Worm (Caenorhabditis elegans) whole organism, young adult: ENCODE results near the gene F08G2.7.

Experiments used
- aptf-2 ChIP-seq: fragments of 200-800 bp; sonication (Bioruptor generic); conservative IDR thresholded peaks from 2 replicates; pipeline ENCODE4 v1.3.6; 2022; ENCODE audit warnings: missing genetic modification reagents, missing genetic modification characterization, missing compliant biosample characterization
- snpc-1.1 ChIP-seq: sonication (generic microtip); optimal IDR thresholded peaks from 2 replicates; lab custom pipeline; 2017; ENCODE audit warnings: missing genetic modification characterization, mild to moderate bottlenecking, missing compliant biosample characterization, antibody characterized with exemption, moderate library complexity, missing genotype, missing genetic modification reagents; ENCODE audit not compliant: insufficient read depth

- no peak for TF ChIP-seq snpc-1.1 (tag; lab: Kevin White, UChicago)
- no peak for TF ChIP-seq aptf-2 (GFP tag; lab: Robert Waterston, UW)
Measured at ce11 chrII:13838403-13838802, 2.6 kb downstream of the F08G2.7 start.
